Fruit fly (Drosophila melanogaster): Measurements from ENCODE around the gene Sbf.

Gene Sbf

DNA sequence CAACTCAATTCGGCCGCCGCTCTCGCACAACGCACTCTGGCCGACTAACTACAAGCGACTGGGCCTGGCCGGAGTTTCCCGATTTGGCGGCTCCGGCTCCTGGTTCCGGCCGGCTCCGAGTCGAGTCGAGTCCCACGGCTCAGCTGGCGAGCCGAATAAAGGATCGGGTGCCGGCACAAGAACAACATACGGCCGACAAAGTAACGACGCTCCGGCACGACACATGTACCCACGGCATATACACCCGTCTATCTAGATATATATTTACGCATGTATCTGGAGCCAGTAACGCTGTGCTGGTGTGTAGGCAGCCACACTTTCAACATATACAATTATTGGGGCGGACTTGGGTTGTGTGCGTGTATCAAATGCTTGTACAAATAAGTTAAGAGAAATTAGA, 25.3 kb downstream of the Sbf start:
- TF ChIP-seq CG17806 (tag; optimal IDR thresholded peaks at IDR 0.05), result no peak
- TF ChIP-seq CG4496 (GFP tag; IDR thresholded peaks at IDR 0.05), result no peak
- TF ChIP-seq fd96Ca (GFP tag; IDR thresholded peaks at IDR 0.05), result no peak
- no peak for TF ChIP-seq CG12605 (GFP tag; IDR thresholded peaks at IDR 0.05)
- TF ChIP-seq Snoo (tag; optimal IDR thresholded peaks at IDR 0.05), result no peak
- no peak for TF ChIP-seq Pif1A (GFP tag; optimal IDR thresholded peaks at IDR 0.05)
- TF ChIP-seq CG34367 (tag; optimal IDR thresholded peaks at IDR 0.05), result no peak
- TF ChIP-seq CG9948 (tag; optimal IDR thresholded peaks at IDR 0.05), result no peak
- no peak for TF ChIP-seq rn (GFP tag; IDR thresholded peaks at IDR 0.05)
- no peak for TF ChIP-seq gl (tag; optimal IDR thresholded peaks at IDR 0.05)
- no peak for TF ChIP-seq CG15710 (tag; optimal IDR thresholded peaks at IDR 0.05)
- no peak for TF ChIP-seq CG13204 (GFP tag; optimal IDR thresholded peaks at IDR 0.05)
- TF ChIP-seq D1 (tag; optimal IDR thresholded peaks at IDR 0.05), result no peak
- no peak for TF ChIP-seq CG8301 (tag; optimal IDR thresholded peaks at IDR 0.05)
- no peak for TF ChIP-seq EcR (GFP tag; optimal IDR thresholded peaks at IDR 0.05)
- TF ChIP-seq CG32121 (GFP tag; IDR thresholded peaks at IDR 0.05), result no peak

DNA sequence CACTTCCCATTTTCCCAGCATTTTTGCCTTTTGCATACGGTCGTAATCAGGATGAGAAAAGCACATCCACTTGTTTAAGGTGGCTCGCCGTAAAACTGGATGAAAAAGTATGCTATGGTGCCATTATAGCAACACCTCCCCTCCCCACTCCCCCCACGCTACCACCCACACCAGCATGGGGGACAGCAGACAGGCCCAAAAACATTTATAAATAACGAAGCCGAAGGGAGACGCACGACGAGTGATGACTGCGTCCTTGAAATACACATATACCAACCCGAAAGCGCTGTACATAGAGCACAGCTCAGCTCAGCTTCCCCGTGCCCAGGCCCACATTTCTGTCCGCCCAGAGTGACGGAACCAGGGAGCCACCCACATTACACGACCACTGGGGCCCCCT, 26.0 kb downstream of the Sbf start:
- TF ChIP-seq CG4496 (GFP tag; IDR thresholded peaks at IDR 0.05) (no peak), CG13204 (GFP tag; optimal IDR thresholded peaks at IDR 0.05) (no peak), CG8301 (tag; optimal IDR thresholded peaks at IDR 0.05) (no peak), Ets98B (GFP tag; IDR thresholded peaks at IDR 0.05) (no peak), CG15710 (tag; optimal IDR thresholded peaks at IDR 0.05) (no peak), CG14655 (GFP tag; optimal IDR thresholded peaks at IDR 0.05) (no peak), Pif1B (GFP tag; optimal IDR thresholded peaks at IDR 0.05) (no peak), CG8159 (tag; optimal IDR thresholded peaks at IDR 0.05) (no peak), gl (tag; optimal IDR thresholded peaks at IDR 0.05) (no peak), Pif1A (GFP tag; optimal IDR thresholded peaks at IDR 0.05) (no peak), CG10348 (GFP tag; IDR thresholded peaks at IDR 0.05) (no peak), CG9948 (tag; optimal IDR thresholded peaks at IDR 0.05) (no peak), fd96Ca (GFP tag; IDR thresholded peaks at IDR 0.05) (no peak), CG17806 (tag; optimal IDR thresholded peaks at IDR 0.05) (no peak), D1 (tag; optimal IDR thresholded peaks at IDR 0.05) (no peak), rn (GFP tag; IDR thresholded peaks at IDR 0.05) (no peak), Snoo (tag; optimal IDR thresholded peaks at IDR 0.05) (no peak), CG12605 (GFP tag; IDR thresholded peaks at IDR 0.05) (no peak)

DNA sequence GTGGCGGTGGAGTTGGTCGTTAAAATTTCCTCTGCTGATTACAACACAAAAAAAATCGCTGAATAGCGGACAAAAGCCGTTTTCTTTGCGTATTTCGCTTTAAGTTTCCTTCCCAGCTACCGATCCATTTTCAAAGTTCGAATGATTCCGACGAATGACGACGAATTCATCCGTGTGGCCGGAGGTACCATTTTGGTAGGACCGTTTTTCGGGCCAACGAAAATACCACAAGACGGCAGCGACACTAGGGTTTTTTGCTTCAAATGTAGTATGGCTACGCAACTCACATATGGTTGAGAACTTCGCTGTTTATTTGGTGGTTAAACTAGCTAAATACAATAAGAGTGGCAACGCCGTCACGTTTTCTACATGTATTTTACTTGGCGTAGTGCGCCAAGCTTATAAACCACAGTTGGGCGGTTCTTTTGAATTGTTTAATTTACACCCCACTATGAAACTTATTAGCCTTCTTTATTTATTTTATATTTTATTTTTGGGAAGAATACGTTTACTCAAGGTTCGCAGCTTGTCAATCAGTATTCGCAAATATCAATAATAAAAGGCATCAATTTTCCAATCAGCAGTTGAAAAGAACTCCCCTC, 32.4 kb downstream of the Sbf start, which contains the start of gene Lk6:
Lk6 (minus strand) TSS at position 179 of the 602 bp plus-strand sequence.
- TF ChIP-seq CG17806 (tag; optimal IDR thresholded peaks at IDR 0.05) (no peak), EcR (GFP tag; optimal IDR thresholded peaks at IDR 0.05) (no peak), rn (GFP tag; IDR thresholded peaks at IDR 0.05) (no peak), fd96Ca (GFP tag; IDR thresholded peaks at IDR 0.05) (no peak), CG15710 (tag; optimal IDR thresholded peaks at IDR 0.05) (peak; percentile 6), CG12605 (GFP tag; IDR thresholded peaks at IDR 0.05) (no peak), CG10348 (GFP tag; IDR thresholded peaks at IDR 0.05) (no peak), D1 (tag; optimal IDR thresholded peaks at IDR 0.05) (no peak), Pif1B (GFP tag; optimal IDR thresholded peaks at IDR 0.05) (peak; percentile 18), Pif1A (GFP tag; optimal IDR thresholded peaks at IDR 0.05) (no peak), gl (tag; optimal IDR thresholded peaks at IDR 0.05) (peak; percentile 31), CG8301 (tag; optimal IDR thresholded peaks at IDR 0.05) (peak; percentile 24), Snoo (tag; optimal IDR thresholded peaks at IDR 0.05) (peak; percentile 57), CG34367 (tag; optimal IDR thresholded peaks at IDR 0.05) (peak; percentile 6), CG8159 (tag; optimal IDR thresholded peaks at IDR 0.05) (peak; percentile 17), CG9948 (tag; optimal IDR thresholded peaks at IDR 0.05) (peak; percentile 6), CG14655 (GFP tag; optimal IDR thresholded peaks at IDR 0.05) (no peak), Ets98B (GFP tag; IDR thresholded peaks at IDR 0.05) (no peak), CG13204 (GFP tag; optimal IDR thresholded peaks at IDR 0.05) (peak; percentile 62), CG32121 (GFP tag; IDR thresholded peaks at IDR 0.05) (no peak), CG4496 (GFP tag; IDR thresholded peaks at IDR 0.05) (no peak)

DNA sequence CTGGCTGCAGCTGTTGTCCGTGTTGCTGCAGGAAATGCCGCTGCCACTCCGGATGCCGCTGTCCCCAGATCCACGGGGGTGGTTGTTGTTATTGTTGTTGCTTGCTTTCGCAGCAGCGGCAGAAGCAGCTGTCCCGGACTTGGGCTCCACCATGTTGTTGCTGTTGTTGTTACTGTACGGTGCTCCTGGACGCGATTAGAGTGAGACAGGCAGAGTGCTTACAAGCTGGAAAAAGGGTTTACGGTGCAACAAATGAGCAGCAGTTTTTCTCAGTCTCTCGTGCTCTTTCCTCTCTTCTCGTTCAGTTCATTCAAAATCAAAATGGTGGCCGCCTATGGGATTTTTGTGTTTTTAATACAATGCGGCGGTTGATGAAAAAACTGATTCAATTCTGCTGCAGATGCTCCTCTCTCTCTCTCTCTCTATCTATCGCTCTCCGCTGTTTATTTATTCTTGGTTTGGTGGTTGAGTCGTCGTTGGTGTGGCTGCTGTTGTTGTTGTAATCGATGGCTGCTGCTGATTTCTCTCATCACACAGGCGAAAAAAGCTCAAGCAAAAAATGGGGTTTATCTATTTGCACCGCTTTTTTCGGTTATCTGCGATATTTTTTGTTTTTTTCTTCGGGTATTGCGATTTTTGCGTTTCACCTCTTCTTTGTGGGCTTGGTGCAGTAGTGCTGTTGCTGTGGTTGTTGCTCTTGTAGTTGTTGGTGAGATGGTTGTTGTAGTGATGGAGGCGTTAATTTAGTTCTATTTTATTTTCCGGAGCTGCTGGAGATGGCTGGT, 33.1 kb downstream of the Sbf start:
- TF ChIP-seq EcR (GFP tag; optimal IDR thresholded peaks at IDR 0.05), result peak; percentile 38
- no peak for TF ChIP-seq Ets98B (GFP tag; IDR thresholded peaks at IDR 0.05)
- TF ChIP-seq CG13204 (GFP tag; optimal IDR thresholded peaks at IDR 0.05), result peak; percentile 75
- no peak for TF ChIP-seq CG17806 (tag; optimal IDR thresholded peaks at IDR 0.05)
- TF ChIP-seq CG32121 (GFP tag; IDR thresholded peaks at IDR 0.05), result no peak
- TF ChIP-seq CG4496 (GFP tag; IDR thresholded peaks at IDR 0.05), result no peak
- TF ChIP-seq CG8301 (tag; optimal IDR thresholded peaks at IDR 0.05), result no peak
- TF ChIP-seq CG14655 (GFP tag; optimal IDR thresholded peaks at IDR 0.05), result peak; percentile 17

DNA sequence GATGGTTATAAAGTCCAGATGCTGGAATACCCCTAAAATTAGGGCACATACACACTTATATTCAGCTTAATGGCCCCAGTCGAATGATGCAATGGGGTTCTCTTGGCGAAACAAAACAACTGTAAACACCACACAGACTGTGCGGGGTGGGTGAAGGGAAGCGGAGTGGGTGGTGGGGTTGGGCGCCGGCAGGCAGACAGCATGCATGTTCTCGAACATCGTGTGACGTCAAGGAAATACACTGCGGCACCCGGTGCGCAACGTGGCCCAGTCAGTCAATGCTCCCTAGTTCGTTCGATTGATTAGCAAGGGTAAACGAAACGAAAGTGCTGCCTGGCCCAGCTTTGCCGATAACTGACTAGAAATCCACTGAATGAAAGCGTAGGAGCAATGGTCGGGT, 34.2 kb downstream of the Sbf start:
- TF ChIP-seq EcR (GFP tag; optimal IDR thresholded peaks at IDR 0.05), result peak; percentile 77
- peak; percentile 19 for TF ChIP-seq gl (tag; optimal IDR thresholded peaks at IDR 0.05)
- no peak for TF ChIP-seq CG8159 (tag; optimal IDR thresholded peaks at IDR 0.05)

DNA sequence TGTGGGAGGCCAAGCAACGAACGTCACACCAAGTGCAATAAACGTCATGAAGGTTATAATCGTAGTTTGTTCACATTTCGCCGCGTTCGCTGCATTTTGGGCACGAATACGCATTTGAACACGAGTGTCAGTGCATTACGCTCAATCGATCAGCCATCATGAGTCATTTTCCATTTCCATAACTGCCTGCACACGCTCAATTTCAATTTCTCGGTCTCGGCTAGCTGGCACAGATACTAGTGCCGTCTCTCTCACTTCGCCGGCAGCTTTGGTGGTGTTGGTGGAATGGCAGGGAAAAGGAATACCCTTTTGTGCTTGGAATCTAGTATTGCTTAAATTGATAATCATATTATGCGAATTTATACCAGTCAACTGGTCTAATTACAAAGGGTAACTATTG, 35.0 kb downstream of the Sbf start:
- TF ChIP-seq CG15710 (tag; optimal IDR thresholded peaks at IDR 0.05), result no peak
- no peak for TF ChIP-seq D1 (tag; optimal IDR thresholded peaks at IDR 0.05)

Measured in whole organism, pupa.